Worm (Caenorhabditis elegans): ENCODE measurements around the gene Y116F11B.14.

ce11 chrV:19904790-19905189 lies 5.5 kb downstream of the Y116F11B.14 start:
- TF ChIP-seq lsy-2 (tag; optimal IDR thresholded peaks at IDR 0.05) = no peak
- no peak for TF ChIP-seq unc-39 (tag; optimal IDR thresholded peaks at IDR 0.05)
- no peak for TF ChIP-seq attf-4 (tag; optimal IDR thresholded peaks at IDR 0.05)
- no peak for TF ChIP-seq hif-1 (tag; optimal IDR thresholded peaks at IDR 0.05)
- TF ChIP-seq aha-1 (tag) = no peak
- no peak for TF ChIP-seq lin-38 (GFP tag; IDR thresholded peaks at IDR 0.05)
- TF ChIP-seq Y75B8A.6 (GFP tag; IDR thresholded peaks at IDR 0.05) = no peak
- TF ChIP-seq aly-2 (tag; optimal IDR thresholded peaks at IDR 0.05) = no peak
- no peak for TF ChIP-seq lin-39 (tag; optimal IDR thresholded peaks at IDR 0.05)

All from whole organism, L4 larva.